Worm (Caenorhabditis elegans): ENCODE data around the gene R05A10.2.

- no peak for TF ChIP-seq pha-4 (tag; optimal IDR thresholded peaks at IDR 0.05)
- no peak for TF ChIP-seq pat-9 (tag; optimal IDR thresholded peaks at IDR 0.05)
- no peak for TF ChIP-seq ceh-18 (tag; optimal IDR thresholded peaks at IDR 0.05)
Observed at ce11 chrIV:14228069-14228468, 51.0 kb downstream of the R05A10.2 start, which contains the start of gene F02H6.7.
